Fruit fly (Drosophila melanogaster) whole organism, prepupa: Measurements from ENCODE around the gene CG44004.

Source experiments
- Blimp-1 ChIP-seq: fragments of 200-800 bp; sonication (Bioruptor generic); optimal IDR thresholded peaks from 3 replicates; lab custom pipeline; 2017; ENCODE audit warnings: missing biosample characterization, missing genetic modification characterization, mild to moderate bottlenecking, moderate library complexity, missing genetic modification reagents
- CG10631 ChIP-seq: fragments of 200-800 bp; sonication (Bioruptor generic); optimal IDR thresholded peaks from 2 replicates; lab custom pipeline; 2016; ENCODE audit warnings: missing biosample characterization, missing genetic modification characterization
- CG10669 ChIP-seq: fragments of 200-800 bp; sonication (Bioruptor generic); optimal IDR thresholded peaks from 3 replicates; lab custom pipeline; 2018; ENCODE audit warnings: missing biosample characterization, mild to moderate bottlenecking, missing genetic modification characterization, moderate library complexity
- CG11762 ChIP-seq: fragments of 200-800 bp; sonication (Bioruptor generic); optimal IDR thresholded peaks from 3 replicates; lab custom pipeline; 2016; ENCODE audit warnings: missing biosample characterization, missing genetic modification characterization; ENCODE audit not compliant: insufficient read depth
- CG11902 ChIP-seq: fragments of 200-800 bp; sonication (Bioruptor generic); optimal IDR thresholded peaks from 3 replicates; lab custom pipeline; 2016; ENCODE audit warnings: missing biosample characterization, missing genetic modification characterization
- CG15336 ChIP-seq: fragments of 200-800 bp; sonication (Bioruptor generic); IDR thresholded peaks from 2 replicates; pipeline ENCODE4 v1.3.6; 2022; ENCODE audit warnings: missing biosample characterization, missing genetic modification characterization
- CG16779 ChIP-seq: fragments of 200-800 bp; sonication (Bioruptor generic); optimal IDR thresholded peaks from 3 replicates; lab custom pipeline; 2017; ENCODE audit warnings: missing biosample characterization, mild to moderate bottlenecking, missing genetic modification characterization
- CG31627 ChIP-seq: fragments of 200-800 bp; sonication (Bioruptor generic); optimal IDR thresholded peaks from 3 replicates; lab custom pipeline; 2016; ENCODE audit warnings: missing biosample characterization, missing genetic modification characterization
- CG32006 ChIP-seq: fragments of 200-800 bp; sonication (Bioruptor generic); optimal IDR thresholded peaks from 3 replicates; lab custom pipeline; 2017; ENCODE audit warnings: missing biosample characterization, mild to moderate bottlenecking, missing genetic modification characterization
- CG34406 ChIP-seq: fragments of 200-800 bp; sonication (Bioruptor generic); optimal IDR thresholded peaks from 3 replicates; lab custom pipeline; 2016; ENCODE audit warnings: missing biosample characterization, missing genetic modification characterization
- CG3919 ChIP-seq: fragments of 200-800 bp; sonication (Bioruptor generic); optimal IDR thresholded peaks from 3 replicates; lab custom pipeline; 2016; ENCODE audit warnings: missing biosample characterization, missing genetic modification characterization
- CG4318 ChIP-seq: fragments of 200-800 bp; sonication (Bioruptor generic); optimal IDR thresholded peaks from 3 replicates; lab custom pipeline; 2017; ENCODE audit warnings: missing biosample characterization, mild to moderate bottlenecking, missing genetic modification characterization
- CG6163 ChIP-seq: fragments of 200-800 bp; sonication (Bioruptor generic); IDR thresholded peaks from 3 replicates; pipeline ENCODE4 v1.3.6; 2022; ENCODE audit warnings: missing biosample characterization, missing genetic modification characterization
- CG6276 ChIP-seq: fragments of 200-800 bp; sonication (Bioruptor generic); optimal IDR thresholded peaks from 2 replicates; lab custom pipeline; 2017; ENCODE audit warnings: missing biosample characterization, mild to moderate bottlenecking, missing genetic modification characterization
- CG6792 ChIP-seq: fragments of 200-800 bp; sonication (Bioruptor generic); optimal IDR thresholded peaks from 3 replicates; lab custom pipeline; 2016; ENCODE audit warnings: missing biosample characterization, missing genetic modification characterization
- CG6808 ChIP-seq: fragments of 200-800 bp; sonication (Bioruptor generic); optimal IDR thresholded peaks from 3 replicates; lab custom pipeline; 2017; ENCODE audit warnings: missing biosample characterization, missing genetic modification characterization, mild to moderate bottlenecking, moderate library complexity, missing genetic modification reagents
- CG7368 ChIP-seq: fragments of 200-800 bp; sonication (Bioruptor generic); optimal IDR thresholded peaks from 3 replicates; lab custom pipeline; 2016; ENCODE audit warnings: missing biosample characterization, missing genetic modification characterization
- CG8119 ChIP-seq: fragments of 200-800 bp; sonication (Bioruptor generic); IDR thresholded peaks from 3 replicates; pipeline ENCODE4 v1.3.6; 2022; ENCODE audit warnings: missing biosample characterization, missing genetic modification characterization
- CG8632 ChIP-seq: fragments of 200-800 bp; sonication (Bioruptor generic); optimal IDR thresholded peaks from 3 replicates; lab custom pipeline; 2016; ENCODE audit warnings: missing biosample characterization, missing genetic modification characterization
- CG9139 ChIP-seq: fragments of 200-800 bp; sonication (Bioruptor generic); optimal IDR thresholded peaks from 3 replicates; lab custom pipeline; 2017; ENCODE audit warnings: missing biosample characterization, mild to moderate bottlenecking, missing genetic modification characterization
- Eip75B ChIP-seq: fragments of 200-800 bp; sonication (Bioruptor generic); optimal IDR thresholded peaks from 3 replicates; lab custom pipeline; 2016; ENCODE audit warnings: missing biosample characterization, missing genetic modification characterization
- Eip78C ChIP-seq: fragments of 200-800 bp; sonication (Bioruptor generic); peaks from one replicate; lab custom pipeline; 2016; ENCODE audit warnings: missing biosample characterization, missing genetic modification characterization
- Eip93F ChIP-seq: fragments of 200-800 bp; sonication (Bioruptor generic); optimal IDR thresholded peaks from 2 replicates; lab custom pipeline; 2016; ENCODE audit warnings: missing biosample characterization, mild to moderate bottlenecking, missing genetic modification characterization
- Ets96B ChIP-seq: fragments of 200-800 bp; optimal IDR thresholded peaks from 2 replicates; lab custom pipeline; 2019; ENCODE audit warnings: missing biosample characterization, mild to moderate bottlenecking, missing genetic modification characterization, moderate library complexity
- Hr38 ChIP-seq: sonication (Bioruptor generic); optimal IDR thresholded peaks from 2 replicates; lab custom pipeline; 2016; ENCODE audit warnings: missing biosample characterization, missing genetic modification characterization
- Hr39 ChIP-seq: fragments of 200-800 bp; sonication (Bioruptor generic); optimal IDR thresholded peaks from 2 replicates; lab custom pipeline; 2016; ENCODE audit warnings: missing biosample characterization, missing genetic modification characterization
- Lpt ChIP-seq: fragments of 200-800 bp; sonication (Bioruptor generic); optimal IDR thresholded peaks from 3 replicates; lab custom pipeline; 2016; ENCODE audit warnings: missing biosample characterization, missing genetic modification characterization
- Met ChIP-seq: fragments of 200-800 bp; sonication (Bioruptor generic); optimal IDR thresholded peaks from 3 replicates; lab custom pipeline; 2016; ENCODE audit warnings: missing biosample characterization, missing genetic modification characterization
- OdsH ChIP-seq: fragments of 200-800 bp; sonication (Bioruptor generic); optimal IDR thresholded peaks from 3 replicates; lab custom pipeline; 2016; ENCODE audit warnings: missing biosample characterization, missing genetic modification characterization
- Sox102F ChIP-seq: fragments of 200-800 bp; sonication (Bioruptor generic); optimal IDR thresholded peaks from 2 replicates; lab custom pipeline; 2016; ENCODE audit warnings: missing biosample characterization, mild to moderate bottlenecking, missing genetic modification characterization
- Sox14 ChIP-seq: fragments of 200-800 bp; sonication (Bioruptor generic); optimal IDR thresholded peaks from 3 replicates; lab custom pipeline; 2016; ENCODE audit warnings: missing biosample characterization, missing genetic modification characterization
- Sox15 ChIP-seq: fragments of 200-800 bp; sonication (Bioruptor generic); optimal IDR thresholded peaks from 3 replicates; lab custom pipeline; 2016; ENCODE audit warnings: missing biosample characterization, missing genetic modification characterization
- achi ChIP-seq: fragments of 200-800 bp; sonication (Bioruptor generic); optimal IDR thresholded peaks from 3 replicates; lab custom pipeline; 2016; ENCODE audit warnings: missing biosample characterization, missing genetic modification characterization
- acj6 ChIP-seq: fragments of 200-800 bp; sonication (Bioruptor generic); optimal IDR thresholded peaks from 3 replicates; lab custom pipeline; 2016; ENCODE audit warnings: missing biosample characterization, missing genetic modification characterization
- cyc ChIP-seq: fragments of 200-800 bp; sonication (Bioruptor generic); optimal IDR thresholded peaks from 3 replicates; lab custom pipeline; 2016; ENCODE audit warnings: missing biosample characterization, missing genetic modification characterization
- dac ChIP-seq: fragments of 200-800 bp; sonication (Bioruptor generic); optimal IDR thresholded peaks from 2 replicates; lab custom pipeline; 2017; ENCODE audit warnings: missing biosample characterization, mild to moderate bottlenecking, missing genetic modification characterization
- dsx ChIP-seq: fragments of 200-800 bp; optimal IDR thresholded peaks from 3 replicates; lab custom pipeline; 2019; ENCODE audit warnings: missing biosample characterization, mild to moderate bottlenecking, missing genetic modification characterization, moderate library complexity; ENCODE audit not compliant: poor library complexity, severe bottlenecking
- eg ChIP-seq: fragments of 200-800 bp; sonication (Bioruptor generic); IDR thresholded peaks from 3 replicates; pipeline ENCODE4 v1.3.6; 2022; ENCODE audit warnings: missing biosample characterization, missing genetic modification characterization
- fd85E ChIP-seq: fragments of 200-800 bp; sonication (Bioruptor generic); optimal IDR thresholded peaks from 3 replicates; lab custom pipeline; 2016; ENCODE audit warnings: missing biosample characterization, missing genetic modification characterization
- lz ChIP-seq: fragments of 200-800 bp; sonication (Bioruptor generic); optimal IDR thresholded peaks from 3 replicates; lab custom pipeline; 2016; ENCODE audit warnings: missing biosample characterization, missing genetic modification characterization
- pdm3 ChIP-seq: fragments of 200-800 bp; sonication (Bioruptor generic); optimal IDR thresholded peaks from 3 replicates; lab custom pipeline; 2016; ENCODE audit warnings: missing biosample characterization, missing genetic modification characterization
- salr ChIP-seq, 2 experiments: fragments of 200-800 bp; sonication (Bioruptor generic); optimal IDR thresholded peaks; 3 replicates each; lab custom pipeline; 2016 to 2018; ENCODE audit warnings: missing biosample characterization in 2 of 2, missing genetic modification characterization in 2 of 2, mild to moderate bottlenecking in 1 of 2
- spab ChIP-seq: fragments of 200-800 bp; sonication (Bioruptor generic); optimal IDR thresholded peaks from 2 replicates; lab custom pipeline; 2017; ENCODE audit warnings: missing biosample characterization, mild to moderate bottlenecking, missing genetic modification characterization, missing genetic modification reagents
- ss ChIP-seq, 2 experiments: fragments of 200-800 bp; sonication (Bioruptor generic); optimal IDR thresholded peaks; 2 replicates in 1 of 2; 3 replicates in 1 of 2; lab custom pipeline; 2017 to 2018; ENCODE audit warnings: mild to moderate bottlenecking in 2 of 2, missing biosample characterization in 2 of 2, missing genetic modification characterization in 2 of 2, moderate library complexity in 1 of 2
- svp ChIP-seq: fragments of 200-800 bp; sonication (Bioruptor generic); peaks from one replicate; lab custom pipeline; 2016; ENCODE audit warnings: missing biosample characterization, missing genetic modification characterization
- topi ChIP-seq: fragments of 200-800 bp; sonication (Bioruptor generic); optimal IDR thresholded peaks from 3 replicates; lab custom pipeline; 2016; ENCODE audit warnings: missing biosample characterization, missing genetic modification characterization
- vri ChIP-seq: fragments of 200-800 bp; sonication (Bioruptor generic); optimal IDR thresholded peaks from 3 replicates; lab custom pipeline; 2016; ENCODE audit warnings: missing biosample characterization, mild to moderate bottlenecking, missing genetic modification characterization

Gene CG44004

DNA sequence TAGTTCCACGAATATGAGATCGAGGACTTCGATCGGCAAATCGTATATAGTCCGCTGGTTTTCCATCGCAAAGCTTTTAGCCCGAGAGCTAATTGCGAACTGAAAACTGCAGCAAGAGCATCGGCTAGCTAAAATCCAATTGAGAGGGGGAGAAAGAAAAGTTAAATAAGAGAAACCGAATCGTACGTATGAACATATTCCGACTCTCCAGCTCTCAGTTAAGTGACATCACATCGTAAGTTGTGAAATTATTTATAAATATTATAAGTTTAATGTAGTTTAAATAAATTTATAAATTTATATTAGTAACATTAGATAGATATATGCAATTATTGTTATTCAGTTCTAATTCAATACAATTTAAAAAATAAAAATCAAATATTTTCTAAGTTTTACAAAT is 3.6 kb downstream of the CG44004 start, which contains the start of gene CG44006:
Gene CG44006, minus strand, starts transcription at position 101 of the 400 bp plus-strand sequence.
- TF ChIP-seq Sox15, result no peak
- TF ChIP-seq Eip78C (GFP tag; lab: Kevin White, UChicago), result peak; percentile 16
- TF ChIP-seq, all 60 proteins: peak for 1

DNA sequence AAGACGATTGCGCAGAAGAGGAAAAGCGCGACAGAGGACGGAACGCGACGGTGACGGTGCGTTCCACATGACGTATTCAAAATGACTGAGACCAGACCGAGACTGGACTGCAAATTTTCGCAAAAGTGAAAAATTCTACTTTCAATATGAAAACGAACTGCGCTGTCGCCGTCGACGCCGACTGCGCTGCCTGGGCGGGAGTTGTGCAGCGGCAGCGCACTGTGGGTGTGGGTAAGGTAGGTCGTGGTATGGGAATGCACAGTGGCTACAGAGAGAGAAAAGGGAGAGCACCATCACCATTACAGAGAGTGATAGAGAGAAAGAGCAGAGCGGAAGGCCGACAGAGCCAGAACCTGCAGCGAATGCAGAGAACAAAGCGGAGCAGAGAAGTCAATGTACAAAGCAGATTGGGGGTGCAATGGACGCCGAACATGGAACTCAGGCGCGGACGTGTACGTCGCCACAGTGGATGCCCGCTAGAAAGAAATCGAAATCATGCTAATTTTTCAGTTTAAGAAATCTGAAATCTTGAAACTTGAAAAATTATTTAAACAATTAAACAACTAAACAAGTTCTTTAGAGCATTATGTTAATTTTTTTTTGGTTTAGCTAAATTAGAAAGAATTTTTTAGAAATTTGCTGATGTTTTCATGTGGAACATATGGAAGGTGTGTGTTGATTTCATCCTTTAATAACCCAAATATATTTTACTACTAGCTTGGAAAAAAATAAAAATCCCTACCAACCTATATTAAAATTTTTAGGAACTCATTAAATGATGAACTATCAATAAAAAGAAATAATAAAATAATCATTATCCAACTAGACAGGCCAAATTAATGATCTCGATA is 8.8 kb downstream of the CG44004 start, which contains the start of gene Eip75B:
Gene Eip75B, minus strand, starts transcription at position 65 of the 851 bp plus-strand sequence.
- peak; percentile 67 for TF ChIP-seq spab (GFP tag; lab: Kevin White, UChicago)
- TF ChIP-seq CG8119, result peak; percentile 56; the same call in 2 of the 3 replicates
- peak; percentile 86 for TF ChIP-seq svp (GFP tag; lab: Kevin White, UChicago)
- peak; percentile 0 for TF ChIP-seq vri (GFP tag; lab: Kevin White, UChicago)
- peak; percentile 72 for TF ChIP-seq achi (GFP tag; lab: Kevin White, UChicago)
- TF ChIP-seq Sox15, result peak; percentile 49
- TF ChIP-seq Ets96B (tag; lab: Kevin White, UChicago), result peak; percentile 62
- peak; percentile 70 for TF ChIP-seq topi (GFP tag; lab: Kevin White, UChicago)
- peak; percentile 64 for TF ChIP-seq CG6792 (GFP tag; lab: Kevin White, UChicago)
- peak; percentile 41 for TF ChIP-seq CG3919 (GFP tag; lab: Kevin White, UChicago)
- peak; percentile 90 for TF ChIP-seq Eip78C (GFP tag; lab: Kevin White, UChicago)
- peak; percentile 58 for TF ChIP-seq CG10669 (GFP tag; lab: Kevin White, UChicago)
- TF ChIP-seq dac (GFP tag; lab: Kevin White, UChicago), result no peak
- TF ChIP-seq lz (GFP tag; lab: Kevin White, UChicago), result peak; percentile 76
- peak; percentile 26 for TF ChIP-seq CG4318 (GFP tag; lab: Kevin White, UChicago)
- no peak; the same call in 2 of the 3 replicates for TF ChIP-seq eg
- TF ChIP-seq acj6 (GFP tag; lab: Kevin White, UChicago), result peak; percentile 74
- peak in 1 of 2 experiments; percentile 78 for TF ChIP-seq salr (GFP tag; optimal IDR thresholded peaks at IDR 0.05; lab: Kevin White, UChicago)
- peak; percentile 45 for TF ChIP-seq cyc (GFP tag; lab: Kevin White, UChicago)
- peak; percentile 67 for TF ChIP-seq Met (GFP tag; lab: Kevin White, UChicago)
- TF ChIP-seq CG6276 (GFP tag; lab: Kevin White, UChicago), result peak; percentile 18
- TF ChIP-seq CG10631 (GFP tag; lab: Kevin White, UChicago), result peak; percentile 67
- TF ChIP-seq fd85E (GFP tag; lab: Kevin White, UChicago), result no peak
- TF ChIP-seq CG34406, result peak; percentile 49
- peak; percentile 55 for TF ChIP-seq Sox102F (GFP tag; lab: Kevin White, UChicago)
- peak; percentile 69 for TF ChIP-seq CG31627
- TF ChIP-seq Hr39 (GFP tag; lab: Kevin White, UChicago), result peak; percentile 62
- TF ChIP-seq CG9139, result no peak
- no peak for TF ChIP-seq CG7368 (GFP tag; lab: Kevin White, UChicago)
- peak; percentile 18 for TF ChIP-seq dsx (GFP tag; lab: Kevin White, UChicago)
- peak; percentile 16 for TF ChIP-seq CG11762 (GFP tag; lab: Kevin White, UChicago)
- peak; percentile 69 for TF ChIP-seq pdm3
- TF ChIP-seq CG8632, result peak; percentile 60
- peak; percentile 71 for TF ChIP-seq OdsH (GFP tag; lab: Kevin White, UChicago)
- TF ChIP-seq Blimp-1 (GFP tag; lab: Kevin White, UChicago), result no peak
- TF ChIP-seq CG32006 (GFP tag; lab: Kevin White, UChicago), result peak; percentile 74
- peak; percentile 48; the same call in 1 of the 2 replicates for TF ChIP-seq CG15336 (GFP tag; lab: Robert Waterston, UW)
- TF ChIP-seq Eip75B (GFP tag; lab: Kevin White, UChicago), result peak; percentile 55
- TF ChIP-seq CG6163 (GFP tag; lab: Robert Waterston, UW), result peak; percentile 66; the same call in 2 of the 3 replicates
- peak; percentile 4 for TF ChIP-seq CG16779 (tag; lab: Kevin White, UChicago)
- no peak for TF ChIP-seq Hr38
- TF ChIP-seq Sox14 (GFP tag; lab: Kevin White, UChicago), result peak; percentile 78
- TF ChIP-seq Lpt (GFP tag; lab: Kevin White, UChicago), result peak; percentile 44
- no peak for TF ChIP-seq Eip93F (GFP tag; lab: Kevin White, UChicago)
- TF ChIP-seq CG11902 (GFP tag; lab: Kevin White, UChicago), result peak; percentile 25
- TF ChIP-seq ss (GFP tag; optimal IDR thresholded peaks at IDR 0.05; lab: Kevin White, UChicago), result peak; percentile 4 to 33
- TF ChIP-seq CG6808 (GFP tag; lab: Kevin White, UChicago), result peak; percentile 65
